Fruit fly (Drosophila melanogaster) ovary, adult (tissue): Measurements from ENCODE around the gene CG3638.

Experiments
- CG17801 ChIP-seq: fragments of 200-800 bp; optimal IDR thresholded peaks from 2 replicates; lab custom pipeline; 2019; ENCODE audit warnings: missing biosample characterization, mild to moderate bottlenecking, missing genetic modification characterization, moderate library complexity; ENCODE audit not compliant: partially characterized antibody

The CG3638 gene

DNA sequence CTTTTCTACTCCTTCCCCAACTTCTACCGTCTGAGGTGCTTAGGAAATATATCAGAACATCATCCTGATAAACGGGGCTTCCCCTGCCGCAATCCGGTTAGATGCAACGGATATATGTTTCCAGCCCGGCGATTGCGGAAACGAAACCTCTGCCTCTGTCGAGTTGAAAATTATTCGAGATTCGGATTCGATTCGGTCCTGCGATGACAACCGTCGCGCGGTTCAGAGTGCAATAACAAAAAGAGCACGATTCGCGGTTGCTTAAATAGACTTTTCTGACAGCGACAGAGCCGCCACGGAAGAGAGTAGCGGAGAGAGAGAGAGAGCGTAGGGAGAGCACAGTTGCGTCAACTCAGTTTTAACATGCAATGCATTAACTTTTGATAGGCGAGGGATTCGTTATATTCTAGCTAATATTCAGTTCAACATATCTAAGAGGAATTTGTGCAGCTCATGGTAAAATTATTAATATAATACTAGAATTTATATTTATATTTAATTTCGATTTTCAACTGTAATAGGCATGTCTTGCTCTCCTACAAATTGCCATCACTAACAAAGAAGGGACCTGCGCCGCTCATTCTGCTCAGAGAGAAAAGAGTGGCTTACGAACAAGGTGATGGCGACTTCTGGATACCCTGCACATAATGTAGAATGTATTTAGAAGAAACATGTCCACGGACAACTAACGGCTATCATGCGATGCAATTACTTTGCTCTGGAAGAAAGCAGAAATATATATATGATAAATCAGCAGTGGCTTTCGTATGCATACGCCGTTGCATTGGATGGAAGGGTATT is 1.5 kb downstream of the CG3638 start:
- peak; percentile 95 for TF ChIP-seq CG17801 (GFP tag; lab: Kevin White, UChicago)

dm6 chrX:1233989-1234388 is 2.5 kb downstream of the CG3638 start:
- no peak for TF ChIP-seq CG17801 (GFP tag; lab: Kevin White, UChicago)

DNA sequence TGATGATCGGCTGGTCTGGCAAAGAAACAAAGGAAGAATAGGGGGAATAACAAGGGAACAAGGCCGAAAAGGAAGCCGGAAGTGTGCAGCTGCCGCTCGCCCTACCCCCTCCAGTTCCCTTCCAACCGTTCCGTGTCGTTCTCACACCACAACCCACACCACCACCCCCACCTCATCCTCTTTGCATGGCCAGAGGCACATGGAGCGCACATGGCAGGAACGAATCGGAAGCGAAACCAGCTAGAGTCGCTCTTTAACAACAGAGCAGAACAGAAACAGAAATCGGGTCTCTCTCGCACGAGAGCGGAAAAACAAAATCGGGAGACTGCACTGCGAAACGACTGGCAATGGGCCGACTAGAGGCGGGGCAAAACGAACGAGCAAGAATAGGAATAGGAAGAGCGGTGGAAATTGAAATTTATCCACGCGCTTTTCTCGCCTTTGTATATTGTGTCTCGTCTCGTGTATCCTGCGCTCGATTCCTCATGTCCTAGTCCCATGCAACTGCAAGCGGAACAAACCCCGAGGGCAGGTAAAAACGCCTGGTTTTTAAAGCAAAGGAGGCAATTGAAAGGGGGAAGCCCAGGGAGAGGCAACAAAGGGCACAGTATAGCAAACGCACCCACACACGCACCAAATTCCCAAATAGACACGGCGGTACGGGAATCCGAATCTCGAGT is 3.8 kb downstream of the CG3638 start:
- TF ChIP-seq CG17801 (GFP tag; lab: Kevin White, UChicago): no peak

DNA sequence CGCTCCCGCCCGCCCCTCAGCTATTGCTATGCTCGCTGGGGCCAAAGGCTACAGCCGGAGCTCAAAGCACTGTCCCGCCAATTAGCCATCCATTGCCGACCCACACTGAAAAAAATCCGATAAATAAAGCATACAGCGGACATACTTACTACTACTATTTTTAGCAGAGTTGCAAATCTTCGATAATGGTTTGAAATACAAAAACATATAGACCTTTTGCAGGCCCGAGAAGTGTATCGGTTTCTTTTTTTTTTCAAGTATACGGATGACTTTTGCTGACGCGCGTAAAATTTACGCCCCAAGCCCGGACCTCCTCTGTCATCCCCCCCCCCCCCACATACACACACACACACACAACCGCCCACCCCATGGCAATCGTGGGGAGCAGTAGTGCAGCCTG is 4.8 kb downstream of the CG3638 start:
- no peak for TF ChIP-seq CG17801 (GFP tag; lab: Kevin White, UChicago)

DNA sequence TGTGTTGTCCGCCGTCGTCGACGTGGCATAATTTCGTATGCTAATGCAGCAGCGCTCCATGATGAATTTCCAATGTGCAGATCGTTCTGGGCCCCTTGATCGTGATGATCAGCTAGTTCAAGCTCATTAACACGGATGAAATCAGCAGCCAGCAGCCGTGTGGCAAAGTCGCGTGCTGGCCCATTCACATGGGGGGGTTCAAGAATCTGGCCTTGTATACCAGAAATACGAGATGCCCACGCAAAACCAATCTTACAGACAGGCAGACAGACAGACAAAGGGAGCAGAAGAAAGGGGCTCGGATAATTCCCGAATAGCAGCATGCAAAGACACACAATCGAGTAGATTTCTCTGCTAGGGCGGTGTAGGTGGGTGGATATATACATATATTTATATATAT is 6.9 kb downstream of the CG3638 start:
- TF ChIP-seq CG17801 (GFP tag; lab: Kevin White, UChicago): no peak

DNA sequence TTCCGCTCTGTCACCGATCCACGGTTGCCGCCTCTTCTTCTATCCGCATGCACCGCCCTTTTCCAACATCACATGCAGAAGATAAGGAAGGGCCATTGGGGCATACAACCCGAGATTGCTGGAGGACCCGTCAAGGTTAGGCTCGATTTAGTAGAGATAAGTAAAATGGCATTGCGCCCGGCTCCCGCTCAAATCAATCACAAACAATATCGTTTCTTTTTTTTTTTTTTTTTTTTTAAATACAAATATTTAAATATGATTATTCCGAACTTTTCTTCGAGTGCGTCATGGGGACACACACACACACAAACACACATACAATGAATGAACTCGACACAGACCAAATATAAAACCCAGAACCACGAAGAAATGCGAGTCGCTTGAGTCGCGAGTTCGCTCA is 7.4 kb downstream of the CG3638 start:
- TF ChIP-seq CG17801 (GFP tag; lab: Kevin White, UChicago): no peak

DNA sequence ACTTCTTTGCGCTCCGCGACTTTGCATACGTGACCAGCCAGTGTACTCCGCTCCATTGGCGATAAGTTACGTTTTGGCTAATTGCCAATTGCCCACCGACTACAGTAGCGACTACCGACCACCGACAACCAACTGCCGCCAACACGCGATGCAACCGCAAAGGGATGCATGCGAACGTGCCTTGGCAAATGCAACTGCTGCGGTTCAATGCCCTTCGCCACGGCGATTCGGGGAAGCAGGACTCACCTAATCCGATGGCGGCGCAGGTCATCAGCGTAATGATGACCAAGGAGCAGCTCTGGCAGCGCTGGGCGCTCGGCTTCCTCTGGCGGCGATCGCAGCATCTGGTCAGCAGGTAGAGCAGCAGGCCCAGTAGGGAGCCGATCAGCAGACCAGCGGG is 10.6 kb downstream of the CG3638 start:
- no peak for TF ChIP-seq CG17801 (GFP tag; lab: Kevin White, UChicago)

dm6 chrX:1216681-1217080 is 19.8 kb downstream of the CG3638 start:
- peak; percentile 21 for TF ChIP-seq CG17801 (GFP tag; lab: Kevin White, UChicago)

- TF ChIP-seq CG17801 (GFP tag; lab: Kevin White, UChicago): no peak
These were observed 21.5 kb downstream of the CG3638 start, which contains the start of gene CG11398 for dm6 chrX:1215000-1215399. Gene CG11398 (minus strand): TSS chrX:1215156.

- TF ChIP-seq CG17801 (GFP tag; lab: Kevin White, UChicago): no peak
These were observed 27.0 kb downstream of the CG3638 start, which contains the start of gene CG11382 for dm6 chrX:1209251-1210020. Gene CG11382 (plus strand): TSS chrX:1209970.

DNA sequence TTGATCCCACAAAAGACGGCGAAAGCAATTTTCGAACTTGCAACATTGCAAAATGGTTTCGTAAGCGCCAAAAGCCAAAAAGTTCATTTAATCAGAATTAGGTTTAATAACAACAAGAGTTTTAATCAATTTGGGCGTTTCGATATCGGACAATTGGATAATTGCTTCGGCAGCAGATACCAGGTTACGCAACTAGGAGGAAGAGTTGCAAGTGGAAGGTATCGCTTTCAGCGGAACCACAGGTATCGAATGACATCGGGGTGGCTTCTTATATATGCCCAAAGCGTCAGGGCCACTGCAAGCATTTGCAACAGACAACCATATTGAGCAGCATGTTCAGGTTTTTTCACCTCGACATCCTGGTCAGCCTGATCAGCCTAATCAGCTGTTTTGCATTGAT is 30.0 kb downstream of the CG3638 start, which contains the start of gene CG14624:
CG14624 (plus strand) TSS at position 301 of the 400 bp plus-strand sequence.
- TF ChIP-seq CG17801 (GFP tag; lab: Kevin White, UChicago): no peak

DNA sequence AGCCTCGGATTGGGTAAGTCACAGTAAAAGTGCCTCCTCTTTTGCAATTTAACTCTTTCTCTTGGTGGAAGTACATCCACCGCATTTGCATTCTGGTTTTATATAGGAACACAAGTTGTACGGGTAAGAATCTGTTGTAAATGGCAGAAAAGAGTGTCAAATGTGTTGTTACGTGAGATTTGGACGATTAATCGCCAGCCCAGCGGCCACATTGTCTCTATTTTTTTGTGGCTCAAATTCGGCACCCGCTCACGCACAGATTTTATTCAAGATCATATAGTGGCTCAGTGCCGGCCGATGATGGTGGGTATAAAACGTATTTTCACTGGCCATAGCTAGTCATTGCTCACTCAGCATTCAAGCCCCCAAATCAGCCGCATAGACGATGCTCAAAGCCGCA is 33.0 kb downstream of the CG3638 start, which contains the start of gene CG11381:
CG11381 (plus strand) TSS at position 301 of the 400 bp plus-strand sequence.
- TF ChIP-seq CG17801 (GFP tag; lab: Kevin White, UChicago): no peak

DNA sequence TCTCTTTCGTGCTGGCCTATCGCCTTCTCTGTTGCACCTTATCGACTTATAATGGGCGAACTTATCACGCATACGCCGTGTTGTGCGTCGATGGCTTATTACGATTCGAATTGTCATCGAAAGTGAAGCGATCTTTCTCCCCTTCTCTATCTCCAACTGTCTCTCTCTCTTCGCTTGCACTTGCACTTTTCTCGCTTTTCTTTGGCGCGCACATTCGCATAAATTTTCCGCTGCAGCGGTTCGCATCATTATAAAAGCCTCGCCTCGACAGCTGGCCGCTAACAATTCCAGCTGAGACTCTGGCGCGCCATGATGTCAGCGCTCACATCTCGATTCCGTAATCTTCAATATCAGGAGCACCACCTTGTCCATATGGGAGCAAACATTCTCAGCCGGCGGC is 37.2 kb downstream of the CG3638 start, which contains the start of gene CG14625:
CG14625 (plus strand) TSS at position 301 of the 400 bp plus-strand sequence.
- TF ChIP-seq CG17801 (GFP tag; lab: Kevin White, UChicago): no peak

dm6 chrX:1197862-1198261 is 38.6 kb downstream of the CG3638 start:
- no peak for TF ChIP-seq CG17801 (GFP tag; lab: Kevin White, UChicago)

DNA sequence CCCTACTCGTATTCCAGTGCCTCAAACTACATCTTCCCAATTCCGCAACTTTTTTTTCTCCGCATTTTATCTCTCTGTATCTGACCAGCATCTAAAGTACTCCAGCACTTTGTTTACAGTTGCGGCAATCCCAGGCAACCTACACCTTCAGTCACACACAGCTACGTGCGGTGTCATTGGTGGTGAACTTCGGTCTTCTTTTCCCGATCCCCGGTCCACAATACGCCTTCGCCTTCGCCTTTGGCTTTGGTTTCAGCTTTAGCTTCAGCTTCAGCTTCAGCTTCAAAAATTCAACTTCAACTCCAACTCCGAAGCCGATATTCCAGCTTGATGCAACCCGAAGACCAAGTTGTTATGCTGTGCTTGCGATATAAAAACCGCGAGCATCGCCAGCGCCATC is 45.5 kb downstream of the CG3638 start, which contains the start of gene CG11380:
CG11380 (plus strand) TSS at position 301 of the 400 bp plus-strand sequence.
- TF ChIP-seq CG17801 (GFP tag; lab: Kevin White, UChicago): no peak
